Fruit fly (Drosophila melanogaster): ENCODE results near the gene Hsc70-1.
A peak's percentile ranks its signal among the peaks of the same experiment; 100 is the strongest.

dm6 chr3L:14005627-14006287 is 31.9 kb downstream of the Hsc70-1 start:
- TF ChIP-seq CG8301 (tag; optimal IDR thresholded peaks at IDR 0.05) (no peak), fd96Ca (GFP tag; IDR thresholded peaks at IDR 0.05) (no peak), CG4496 (GFP tag; IDR thresholded peaks at IDR 0.05) (peak; percentile 19; the same call in 1 of the 3 replicates)

Data from whole organism, pupa.